Worm (Caenorhabditis elegans) whole organism, L2 larva: ENCODE results near the gene col-173.
A peak's percentile ranks its signal among the peaks of the same experiment; 100 is the strongest.

Source experiments
- C34F6.9 ChIP-seq: fragments of 150-350 bp; optimal IDR thresholded peaks from 2 replicates; lab custom pipeline; 2014; ENCODE audit warnings: missing biosample characterization, missing genetic modification characterization
- F13H6.1 ChIP-seq: sonication (generic microtip); optimal IDR thresholded peaks from 2 replicates; lab custom pipeline; 2016; ENCODE audit warnings: missing genetic modification characterization, missing compliant biosample characterization
- R02D3.7 ChIP-seq: fragments of 150-350 bp; optimal IDR thresholded peaks from 2 replicates; lab custom pipeline; 2014; ENCODE audit warnings: missing biosample characterization, missing genetic modification characterization
- Y55F3AM.14 ChIP-seq: fragments of 200-800 bp; sonication (Bioruptor generic); optimal IDR thresholded peaks from 2 replicates; lab custom pipeline; 2018; ENCODE audit warnings: mild to moderate bottlenecking, missing genetic modification characterization, missing compliant biosample characterization
- ZK546.5 ChIP-seq: sonication (generic microtip); optimal IDR thresholded peaks from 2 replicates; lab custom pipeline; 2017; ENCODE audit warnings: missing biosample characterization, missing genetic modification characterization
- alr-1 ChIP-seq: fragments of 150-350 bp; optimal IDR thresholded peaks from 2 replicates; lab custom pipeline; 2014; ENCODE audit warnings: missing biosample characterization, missing genetic modification characterization
- aly-2 ChIP-seq: fragments of 150-350 bp; optimal IDR thresholded peaks from 2 replicates; lab custom pipeline; 2014; ENCODE audit warnings: missing biosample characterization, missing genetic modification characterization
- ceh-16 ChIP-seq: fragments of 150-350 bp; optimal IDR thresholded peaks from 2 replicates; lab custom pipeline; 2014; ENCODE audit warnings: missing biosample characterization, missing genetic modification characterization
- ceh-82 ChIP-seq: fragments of 150-350 bp; optimal IDR thresholded peaks from 2 replicates; lab custom pipeline; 2014; ENCODE audit warnings: missing biosample characterization, missing genetic modification characterization
- crh-2 ChIP-seq: sonication (generic microtip); optimal IDR thresholded peaks from 2 replicates; lab custom pipeline; 2017; ENCODE audit warnings: missing biosample characterization, missing genetic modification characterization
- dmd-4 ChIP-seq: sonication (generic microtip); optimal IDR thresholded peaks from 2 replicates; lab custom pipeline; 2017; ENCODE audit warnings: missing biosample characterization, missing genetic modification characterization
- elt-1 ChIP-seq: fragments of 150-350 bp; optimal IDR thresholded peaks from 2 replicates; lab custom pipeline; 2014; ENCODE audit warnings: missing biosample characterization, missing genetic modification characterization
- elt-3 ChIP-seq: sonication (generic microtip); optimal IDR thresholded peaks from 2 replicates; lab custom pipeline; 2017; ENCODE audit warnings: missing biosample characterization, missing genetic modification characterization
- fos-1 ChIP-seq: fragments of 150-350 bp; optimal IDR thresholded peaks from 2 replicates; lab custom pipeline; 2014; ENCODE audit warnings: missing biosample characterization, missing genetic modification characterization
- gmeb-1 ChIP-seq: fragments of 150-350 bp; optimal IDR thresholded peaks from 2 replicates; lab custom pipeline; 2014; ENCODE audit warnings: missing biosample characterization, missing genetic modification characterization
- lin-13 ChIP-seq: fragments of 150-350 bp; optimal IDR thresholded peaks from 2 replicates; lab custom pipeline; 2014; ENCODE audit warnings: missing biosample characterization, missing genetic modification reagents, missing genetic modification characterization
- lin-39 ChIP-seq: fragments of 150-350 bp; optimal IDR thresholded peaks from 2 replicates; lab custom pipeline; 2014; ENCODE audit warnings: missing biosample characterization, missing genetic modification reagents, missing genetic modification characterization
- mbf-1 ChIP-seq: sonication (generic microtip); optimal IDR thresholded peaks from 2 replicates; lab custom pipeline; 2017; ENCODE audit warnings: missing biosample characterization, missing genetic modification characterization
- mdl-1 ChIP-seq, 2 experiments: fragments of 150-350 bp in 1 of 2; sonication (generic microtip) in 1 of 2; optimal IDR thresholded peaks; 2 replicates each; lab custom pipeline; 2017; ENCODE audit warnings: missing biosample characterization in 2 of 2, missing genetic modification characterization in 2 of 2
- nhr-10 ChIP-seq: sonication (generic microtip); optimal IDR thresholded peaks from 2 replicates; lab custom pipeline; 2017; ENCODE audit warnings: missing biosample characterization, missing genetic modification characterization
- nhr-11 ChIP-seq: fragments of 150-350 bp; optimal IDR thresholded peaks from 2 replicates; lab custom pipeline; 2014; ENCODE audit warnings: missing biosample characterization, missing genetic modification characterization
- nhr-12 ChIP-seq: fragments of 150-350 bp; optimal IDR thresholded peaks from 2 replicates; lab custom pipeline; 2014; ENCODE audit warnings: missing biosample characterization, missing genetic modification characterization
- nhr-129 ChIP-seq: fragments of 150-350 bp; optimal IDR thresholded peaks from 2 replicates; lab custom pipeline; 2014; ENCODE audit warnings: missing biosample characterization, missing genetic modification characterization
- nhr-21 ChIP-seq: fragments of 150-350 bp; optimal IDR thresholded peaks from 2 replicates; lab custom pipeline; 2014; ENCODE audit warnings: missing biosample characterization, missing genetic modification characterization
- nhr-23 ChIP-seq: fragments of 150-350 bp; optimal IDR thresholded peaks from 2 replicates; lab custom pipeline; 2014; ENCODE audit warnings: missing biosample characterization, missing genetic modification reagents, missing genetic modification characterization
- nhr-25 ChIP-seq: fragments of 150-350 bp; sonication (generic microtip); optimal IDR thresholded peaks from 3 replicates; lab custom pipeline; 2014; ENCODE audit warnings: missing biosample characterization, missing genetic modification characterization
- nhr-6 ChIP-seq: fragments of 150-350 bp; optimal IDR thresholded peaks from 2 replicates; lab custom pipeline; 2014; ENCODE audit warnings: missing biosample characterization, missing genetic modification characterization
- peb-1 ChIP-seq: fragments of 150-350 bp; optimal IDR thresholded peaks from 2 replicates; lab custom pipeline; 2014; ENCODE audit warnings: missing biosample characterization, missing genetic modification characterization
- sem-4 ChIP-seq: fragments of 150-350 bp; optimal IDR thresholded peaks from 2 replicates; lab custom pipeline; 2014; ENCODE audit warnings: missing biosample characterization, missing genetic modification reagents, missing genetic modification characterization
- skn-1 ChIP-seq: sonication (generic microtip); optimal IDR thresholded peaks from 2 replicates; lab custom pipeline; 2017; ENCODE audit warnings: missing biosample characterization, missing genetic modification characterization
- sma-9 ChIP-seq, 2 experiments: fragments of 150-350 bp in 1 of 2; sonication (generic microtip) in 1 of 2; optimal IDR thresholded peaks; 2 replicates each; lab custom pipeline; 2014 to 2016; ENCODE audit warnings: missing genetic modification characterization in 2 of 2, mild to moderate bottlenecking in 1 of 2, missing biosample characterization in 1 of 2, missing compliant biosample characterization in 1 of 2, missing genetic modification reagents in 1 of 2, moderate library complexity in 1 of 2
- snpc-4 ChIP-seq: fragments of 150-350 bp; optimal IDR thresholded peaks from 2 replicates; lab custom pipeline; 2014; ENCODE audit warnings: missing biosample characterization, missing genetic modification characterization
- unc-55 ChIP-seq: fragments of 150-350 bp; sonication (generic microtip); optimal IDR thresholded peaks from 3 replicates; lab custom pipeline; 2014; ENCODE audit warnings: missing biosample characterization, missing genetic modification reagents, missing genetic modification characterization
- unc-62 ChIP-seq: fragments of 150-350 bp; optimal IDR thresholded peaks from 2 replicates; lab custom pipeline; 2014; ENCODE audit warnings: missing biosample characterization, missing genetic modification reagents, missing genetic modification characterization
- ztf-11 ChIP-seq: sonication (generic microtip); optimal IDR thresholded peaks from 2 replicates; lab custom pipeline; 2017; ENCODE audit warnings: missing biosample characterization, missing genetic modification characterization
- ztf-4 ChIP-seq: fragments of 150-350 bp; optimal IDR thresholded peaks from 2 replicates; lab custom pipeline; 2014; ENCODE audit warnings: missing biosample characterization, missing genetic modification characterization

col-173 gene

ce11 chrX:6915279-6915678, 37.9 kb upstream of the col-173 start:
- TF ChIP-seq aly-2 (tag; lab: Kevin White, UChicago) (no peak), ztf-4 (no peak), mdl-1 (tag; optimal IDR thresholded peaks at IDR 0.05; lab: Kevin White, UChicago) (no peak), mbf-1 (tag; lab: Kevin White, UChicago) (no peak), fos-1 (tag; lab: Kevin White, UChicago) (no peak), elt-1 (tag; lab: Kevin White, UChicago) (no peak), snpc-4 (tag; lab: Kevin White, UChicago) (no peak), sem-4 (tag; lab: Kevin White, UChicago) (no peak), peb-1 (no peak), gmeb-1 (tag; lab: Kevin White, UChicago) (no peak), nhr-23 (tag; lab: Kevin White, UChicago) (no peak), nhr-6 (tag; lab: Kevin White, UChicago) (no peak), ZK546.5 (tag; lab: Kevin White, UChicago) (no peak), nhr-10 (tag; lab: Kevin White, UChicago) (no peak), nhr-25 (tag; lab: Kevin White, UChicago) (no peak), skn-1 (tag; lab: Kevin White, UChicago) (no peak), sma-9 (GFP tag; optimal IDR thresholded peaks at IDR 0.05; lab: Kevin White, UChicago) (no peak), sma-9 (tag; optimal IDR thresholded peaks at IDR 0.05; lab: Kevin White, UChicago) (no peak), ztf-11 (no peak)

- TF ChIP-seq elt-3 (tag; lab: Kevin White, UChicago) (no peak), nhr-11 (tag; lab: Kevin White, UChicago) (no peak), snpc-4 (tag; lab: Kevin White, UChicago) (no peak), dmd-4 (tag; lab: Kevin White, UChicago) (no peak)
These were observed 36.7 kb upstream of the col-173 start, which contains the start of gene nhx-4 for ce11 chrX:6913989-6914388. nhx-4 (plus strand) TSS chrX:6914289.

- no peak for TF ChIP-seq ztf-11
- TF ChIP-seq crh-2: peak; percentile 65
- no peak for TF ChIP-seq Y55F3AM.14 (GFP tag; lab: Kevin White, UChicago)
- no peak for TF ChIP-seq nhr-10 (tag; lab: Kevin White, UChicago)
- no peak for TF ChIP-seq lin-39
- no peak for TF ChIP-seq unc-62 (GFP tag; lab: Kevin White, UChicago)
- no peak for TF ChIP-seq alr-1
- no peak for TF ChIP-seq nhr-12
- TF ChIP-seq nhr-21 (tag; lab: Kevin White, UChicago): no peak
- no peak for TF ChIP-seq ztf-4
- TF ChIP-seq ceh-16 (tag; lab: Kevin White, UChicago): no peak
- no peak for TF ChIP-seq aly-2 (tag; lab: Kevin White, UChicago)
- TF ChIP-seq nhr-129 (tag; lab: Kevin White, UChicago): peak; percentile 84
- no peak for TF ChIP-seq lin-13
- TF ChIP-seq C34F6.9 (tag; lab: Kevin White, UChicago): no peak
- peak; percentile 38 for TF ChIP-seq sma-9 (GFP tag; optimal IDR thresholded peaks at IDR 0.05; lab: Kevin White, UChicago)
- TF ChIP-seq sma-9 (tag; optimal IDR thresholded peaks at IDR 0.05; lab: Kevin White, UChicago): no peak
- no peak for TF ChIP-seq elt-1 (tag; lab: Kevin White, UChicago)
- no peak for TF ChIP-seq dmd-4 (tag; lab: Kevin White, UChicago)
- peak; percentile 67 for TF ChIP-seq fos-1 (tag; lab: Kevin White, UChicago)
- no peak for TF ChIP-seq ceh-82 (tag; lab: Kevin White, UChicago)
- TF ChIP-seq elt-3 (tag; lab: Kevin White, UChicago): no peak
- TF ChIP-seq F13H6.1 (tag; lab: Kevin White, UChicago): peak; percentile 47
- TF ChIP-seq snpc-4 (tag; lab: Kevin White, UChicago): no peak
These were observed 28.2 kb upstream of the col-173 start for ce11 chrX:6905581-6905980.

ce11 chrX:6904064-6904771, 26.9 kb upstream of the col-173 start, which contains the start of gene sid-5:
sid-5 (plus strand) TSS chrX:6904721.
- TF ChIP-seq ztf-11: no peak
- TF ChIP-seq nhr-25 (tag; lab: Kevin White, UChicago): peak; percentile 8
- TF ChIP-seq mdl-1 (tag; optimal IDR thresholded peaks at IDR 0.05; lab: Kevin White, UChicago): no peak
- TF ChIP-seq ceh-16 (tag; lab: Kevin White, UChicago): no peak
- TF ChIP-seq elt-3 (tag; lab: Kevin White, UChicago): no peak
- TF ChIP-seq lin-13: no peak
- peak; percentile 7 for TF ChIP-seq nhr-129 (tag; lab: Kevin White, UChicago)
- TF ChIP-seq crh-2: no peak
- TF ChIP-seq nhr-10 (tag; lab: Kevin White, UChicago): no peak
- TF ChIP-seq unc-55 (GFP tag; lab: Kevin White, UChicago): no peak
- TF ChIP-seq R02D3.7: no peak
- TF ChIP-seq, all 48 proteins: peak for 2
